Worm (Caenorhabditis elegans) whole organism, mixed stage, embryonic: ENCODE data around the gene C33G3.5.

Source experiments
- ceh-39 ChIP-seq: fragments of 150-350 bp; optimal IDR thresholded peaks from 2 replicates; lab custom pipeline; 2014; ENCODE audit warnings: missing biosample characterization, missing genetic modification characterization
- ceh-83 ChIP-seq: fragments of 200-800 bp; sonication (Bioruptor generic); optimal IDR thresholded peaks from 2 replicates; lab custom pipeline; 2018; ENCODE audit warnings: mild to moderate bottlenecking, missing genetic modification characterization, missing compliant biosample characterization
- ces-1 ChIP-seq: fragments of 150-350 bp; optimal IDR thresholded peaks from 2 replicates; lab custom pipeline; 2014; ENCODE audit warnings: missing biosample characterization, missing genetic modification reagents, missing genetic modification characterization
- elt-1 ChIP-seq: sonication (generic microtip); optimal IDR thresholded peaks from 2 replicates; lab custom pipeline; 2017; ENCODE audit warnings: missing genetic modification characterization, mild to moderate bottlenecking, missing compliant biosample characterization, antibody characterized with exemption, moderate library complexity, borderline replicate concordance; ENCODE audit not compliant: insufficient read depth
- lin-13 ChIP-seq: fragments of 150-350 bp; optimal IDR thresholded peaks from 2 replicates; lab custom pipeline; 2014; ENCODE audit warnings: missing biosample characterization, missing genetic modification characterization
- lin-32 ChIP-seq: fragments of 200-800 bp; sonication (Bioruptor generic); optimal IDR thresholded peaks from 2 replicates; lab custom pipeline; 2018; ENCODE audit warnings: mild to moderate bottlenecking, missing genetic modification characterization, missing compliant biosample characterization
- mep-1 ChIP-seq: fragments of 150-350 bp; optimal IDR thresholded peaks from 2 replicates; lab custom pipeline; 2017; ENCODE audit warnings: missing biosample characterization, missing genetic modification reagents, missing genetic modification characterization, inconsistent platforms
- nhr-237 ChIP-seq: fragments of 150-350 bp; optimal IDR thresholded peaks from 2 replicates; lab custom pipeline; 2014; ENCODE audit warnings: missing biosample characterization, missing genetic modification characterization
- snpc-4 ChIP-seq: fragments of 150-350 bp; optimal IDR thresholded peaks from 2 replicates; lab custom pipeline; 2014; ENCODE audit warnings: missing biosample characterization, missing genetic modification characterization
- unc-39 ChIP-seq: fragments of 150-350 bp; optimal IDR thresholded peaks from 2 replicates; lab custom pipeline; 2014; ENCODE audit warnings: missing biosample characterization, missing genetic modification characterization
- unc-62 ChIP-seq: fragments of 150-350 bp; optimal IDR thresholded peaks from 2 replicates; lab custom pipeline; 2014; ENCODE audit warnings: missing biosample characterization, missing genetic modification reagents, missing genetic modification characterization

DNA sequence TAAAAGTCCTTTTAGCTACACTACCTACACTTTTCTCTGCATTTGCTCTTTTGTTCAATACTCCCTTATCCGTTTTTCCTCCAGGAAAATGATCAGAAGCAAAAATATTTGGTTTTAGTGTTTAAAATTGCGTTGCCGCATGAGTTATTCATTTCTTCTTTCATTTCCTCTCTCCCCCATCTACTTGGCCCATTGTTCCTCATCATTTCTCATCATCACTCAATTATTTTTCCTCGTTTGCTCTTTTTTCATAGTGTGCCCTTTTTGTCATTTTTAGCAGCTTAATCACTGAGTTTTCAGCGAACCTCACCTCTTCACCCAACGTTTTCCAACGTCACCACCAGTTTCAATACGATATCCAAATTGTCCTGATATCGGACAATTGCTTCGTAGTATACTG, 29.2 kb downstream of the C33G3.5 start, which contains the start of gene dyc-1:
- no peak for TF ChIP-seq elt-1 (tag; lab: Kevin White, UChicago)
- TF ChIP-seq unc-62 (GFP tag; lab: Kevin White, UChicago) = no peak
- no peak for TF ChIP-seq nhr-237 (tag; lab: Kevin White, UChicago)
- no peak for TF ChIP-seq ceh-83 (GFP tag; lab: Kevin White, UChicago)
- TF ChIP-seq unc-39 (tag; lab: Kevin White, UChicago) = no peak
- no peak for TF ChIP-seq ces-1 (GFP tag; lab: Kevin White, UChicago)
- TF ChIP-seq ceh-39 = no peak
- no peak for TF ChIP-seq snpc-4
- TF ChIP-seq mep-1 (tag; lab: Kevin White, UChicago) = no peak
- no peak for TF ChIP-seq lin-13 (tag; lab: Kevin White, UChicago)
- no peak for TF ChIP-seq lin-32 (GFP tag; lab: Kevin White, UChicago)
